Fruit fly (Drosophila melanogaster) S2 (cell line): ENCODE measurements around the gene cue.

Experiments
- CG8478 ChIP-seq: fragments of >200 bp; optimal IDR thresholded peaks from 2 replicates; lab custom pipeline; 2018
- CTCF ChIP-seq, 2 experiments: fragments of >200 bp; optimal IDR thresholded peaks; 2 replicates each; lab custom pipeline; 2018

DNA sequence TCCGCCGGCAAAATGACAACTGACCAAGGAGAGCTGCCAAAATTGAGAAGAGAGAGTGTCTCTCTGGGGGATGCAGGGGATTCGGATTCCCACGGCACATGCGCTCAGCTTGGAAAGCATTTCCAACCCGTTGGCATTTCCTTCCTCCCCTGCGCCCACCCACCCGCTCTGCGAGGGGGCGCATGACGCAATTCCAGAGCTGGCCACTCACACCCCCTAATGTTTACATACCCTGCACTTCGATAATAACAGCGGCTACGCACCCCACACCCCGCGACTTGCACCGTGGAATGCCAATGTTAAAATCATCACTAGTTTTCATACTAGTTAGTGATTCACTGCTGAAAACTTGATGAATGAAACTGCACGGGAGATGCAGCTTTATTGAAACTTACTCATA, 27.5 kb downstream of the cue start, which contains the start of gene stet:
- no peak for TF ChIP-seq CTCF (optimal IDR thresholded peaks at IDR 0.05; lab: Kevin White, UChicago)
- no peak for TF ChIP-seq CG8478
